6 worm cellular contexts compared by ENCODE assay signal in genomic region chrX:5476357-5476756, ce11.
TF ChIP-seq lines count a peak whose summit lies in the region.

No protein-coding gene starts in this region.

TF ChIP-seq in whole organism, L1 larva, 84 proteins besides CTCF, POLR2A, EP300 and RAD21:
- TF ChIP-seq hlh-4 (tag; optimal IDR thresholded peaks at IDR 0.05; lab: Kevin White, UChicago) (no peak), elt-2 (tag; optimal IDR thresholded peaks at IDR 0.05; lab: Kevin White, UChicago) (peak; percentile 47), mdl-1 (tag; optimal IDR thresholded peaks at IDR 0.05; lab: Kevin White, UChicago) (peak in 1 of 2 experiments; percentile 5)

TF ChIP-seq in whole organism, L2 larva, 48 proteins besides CTCF, POLR2A, EP300 and RAD21:
- TF ChIP-seq snpc-4 (tag; optimal IDR thresholded peaks at IDR 0.05; lab: Kevin White, UChicago) (no peak), zag-1 (tag; optimal IDR thresholded peaks at IDR 0.05; lab: Kevin White, UChicago) (no peak), nhr-23 (tag; optimal IDR thresholded peaks at IDR 0.05; lab: Kevin White, UChicago) (no peak), ceh-82 (tag; optimal IDR thresholded peaks at IDR 0.05; lab: Kevin White, UChicago) (no peak), nhr-21 (tag; optimal IDR thresholded peaks at IDR 0.05; lab: Kevin White, UChicago) (no peak), ztf-4 (tag; optimal IDR thresholded peaks at IDR 0.05; lab: Kevin White, UChicago) (no peak), fos-1 (tag; optimal IDR thresholded peaks at IDR 0.05; lab: Kevin White, UChicago) (peak; percentile 74), F13H6.1 (tag; optimal IDR thresholded peaks at IDR 0.05; lab: Kevin White, UChicago) (no peak), ztf-11 (tag; optimal IDR thresholded peaks at IDR 0.05; lab: Kevin White, UChicago) (no peak), nhr-129 (tag; optimal IDR thresholded peaks at IDR 0.05; lab: Kevin White, UChicago) (no peak), skn-1 (tag; optimal IDR thresholded peaks at IDR 0.05; lab: Kevin White, UChicago) (no peak), lin-39 (tag; optimal IDR thresholded peaks at IDR 0.05; lab: Kevin White, UChicago) (no peak), R02D3.7 (tag; optimal IDR thresholded peaks at IDR 0.05; lab: Kevin White, UChicago) (no peak), dmd-4 (tag; optimal IDR thresholded peaks at IDR 0.05; lab: Kevin White, UChicago) (no peak), gmeb-1 (tag; optimal IDR thresholded peaks at IDR 0.05; lab: Kevin White, UChicago) (peak; percentile 22), ceh-16 (tag; optimal IDR thresholded peaks at IDR 0.05; lab: Kevin White, UChicago) (no peak), unc-55 (GFP tag; optimal IDR thresholded peaks at IDR 0.05; lab: Kevin White, UChicago) (no peak), mab-5 (tag; optimal IDR thresholded peaks at IDR 0.05; lab: Kevin White, UChicago) (no peak)
TF ChIP-seq in whole organism, L2 larva: peak in this region for 2.

TF ChIP-seq in whole organism, L3 larva, 47 proteins besides CTCF, POLR2A, EP300 and RAD21:
- TF ChIP-seq pqm-1 (tag; optimal IDR thresholded peaks at IDR 0.05; lab: Kevin White, UChicago) = peak; percentile 38
- peak; percentile 73 for TF ChIP-seq elt-2 (tag; optimal IDR thresholded peaks at IDR 0.05; lab: Kevin White, UChicago)
- peak; percentile 6 for TF ChIP-seq nfya-1 (tag; optimal IDR thresholded peaks at IDR 0.05; lab: Kevin White, UChicago; ENCODE audit: insufficient read depth)
- no peak for TF ChIP-seq ztf-4 (tag; optimal IDR thresholded peaks at IDR 0.05; lab: Kevin White, UChicago)

TF ChIP-seq in whole organism, L4 larva, 104 proteins besides CTCF, POLR2A, EP300 and RAD21:
- peak; percentile 26 for TF ChIP-seq nhr-28 (tag; optimal IDR thresholded peaks at IDR 0.05; lab: Kevin White, UChicago)
- TF ChIP-seq lin-13 (GFP tag; optimal IDR thresholded peaks at IDR 0.05; lab: Kevin White, UChicago) = no peak
- no peak for TF ChIP-seq ceh-44 (GFP tag; IDR thresholded peaks at IDR 0.05; lab: Robert Waterston, UW)
- TF ChIP-seq nhr-111 (GFP tag; optimal IDR thresholded peaks at IDR 0.05; lab: Kevin White, UChicago) = no peak
- TF ChIP-seq tra-1 (GFP tag; IDR thresholded peaks at IDR 0.05; lab: Robert Waterston, UW) = no peak
- peak; percentile 83 for TF ChIP-seq pqm-1 (tag; optimal IDR thresholded peaks at IDR 0.05; lab: Kevin White, UChicago)
- TF ChIP-seq dmd-6 (GFP tag; IDR thresholded peaks at IDR 0.05; lab: Robert Waterston, UW) = peak; percentile 42; the same call in 1 of the 2 replicates
- no peak for TF ChIP-seq madf-5 (GFP tag; IDR thresholded peaks at IDR 0.05; lab: Robert Waterston, UW)
- TF ChIP-seq egl-27 (tag; optimal IDR thresholded peaks at IDR 0.05; lab: Kevin White, UChicago) = no peak
- no peak for TF ChIP-seq T26A8.4 (GFP tag; IDR thresholded peaks at IDR 0.05; lab: Robert Waterston, UW)
- TF ChIP-seq lin-29 (GFP tag; IDR thresholded peaks at IDR 0.05; lab: Robert Waterston, UW) = no peak
- no peak for TF ChIP-seq lim-7 (GFP tag; IDR thresholded peaks at IDR 0.05; lab: Robert Waterston, UW)
- peak; percentile 57 for TF ChIP-seq hlh-11 (tag; optimal IDR thresholded peaks at IDR 0.05; lab: Kevin White, UChicago)
- TF ChIP-seq cey-2 (tag; optimal IDR thresholded peaks at IDR 0.05; lab: Kevin White, UChicago; ENCODE audit: borderline replicate concordance, insufficient read depth) = no peak
- TF ChIP-seq mxl-3 (GFP tag; optimal IDR thresholded peaks at IDR 0.05; lab: Kevin White, UChicago) = peak; percentile 68
- no peak for TF ChIP-seq lir-3 (tag; optimal IDR thresholded peaks at IDR 0.05; lab: Kevin White, UChicago)
- TF ChIP-seq zag-1 (tag; optimal IDR thresholded peaks at IDR 0.05; lab: Kevin White, UChicago) = no peak
- no peak for TF ChIP-seq dmd-8 (GFP tag; IDR thresholded peaks at IDR 0.05; lab: Robert Waterston, UW)
- no peak for TF ChIP-seq spr-1 (tag; optimal IDR thresholded peaks at IDR 0.05; lab: Kevin White, UChicago)
- TF ChIP-seq daf-16 (GFP tag; optimal IDR thresholded peaks at IDR 0.05; lab: Kevin White, UChicago) = no peak
- peak; percentile 67 for TF ChIP-seq daf-16 (tag; optimal IDR thresholded peaks at IDR 0.05; lab: Kevin White, UChicago)
- peak; percentile 40 for TF ChIP-seq dve-1 (tag; optimal IDR thresholded peaks at IDR 0.05; lab: Kevin White, UChicago; ENCODE audit: insufficient read depth)
- TF ChIP-seq lin-15B (tag; optimal IDR thresholded peaks at IDR 0.05; lab: Kevin White, UChicago) = no peak
- no peak for TF ChIP-seq skn-1 (tag; optimal IDR thresholded peaks at IDR 0.05; lab: Kevin White, UChicago)

TF ChIP-seq in whole organism, late embryonic, 69 proteins besides CTCF, POLR2A, EP300 and RAD21:
- TF ChIP-seq npax-4 (tag; optimal IDR thresholded peaks at IDR 0.05; lab: Kevin White, UChicago) (no peak), elt-2 (tag; optimal IDR thresholded peaks at IDR 0.05; lab: Kevin White, UChicago) (peak; percentile 47)

TF ChIP-seq in whole organism, young adult, 124 proteins besides CTCF, POLR2A, EP300 and RAD21:
- TF ChIP-seq nhr-80 (tag; optimal IDR thresholded peaks at IDR 0.05; lab: Kevin White, UChicago) = peak; percentile 64
- no peak for TF ChIP-seq nfya-1 (tag; optimal IDR thresholded peaks at IDR 0.05; lab: Kevin White, UChicago; ENCODE audit: borderline replicate concordance, insufficient read depth)
- TF ChIP-seq Y67H2A.10 (GFP tag; conservative IDR thresholded peaks at IDR 0.05; lab: Robert Waterston, UW) = no peak
- no peak for TF ChIP-seq F23B12.7 (tag; optimal IDR thresholded peaks at IDR 0.05; lab: Kevin White, UChicago; ENCODE audit: insufficient read depth)
- no peak for TF ChIP-seq xnd-1 (tag; optimal IDR thresholded peaks at IDR 0.05; lab: Kevin White, UChicago)
- no peak for TF ChIP-seq atf-7 (tag; optimal IDR thresholded peaks at IDR 0.05; lab: Kevin White, UChicago)
- 0 out of 2 replicates have a peak, but pooled peaks have one; percentile 11 for TF ChIP-seq let-526 (GFP tag; IDR thresholded peaks at IDR 0.05; lab: Robert Waterston, UW)
- no peak for TF ChIP-seq dpff-1 (tag; optimal IDR thresholded peaks at IDR 0.05; lab: Kevin White, UChicago)
- TF ChIP-seq dox-1 (GFP tag; IDR thresholded peaks at IDR 0.05; lab: Robert Waterston, UW) = 0 out of 2 replicates have a peak, but pooled peaks have one; percentile 18
- TF ChIP-seq chd-7 (tag; optimal IDR thresholded peaks at IDR 0.05; lab: Kevin White, UChicago) = no peak
- no peak for TF ChIP-seq nfyb-1 (GFP tag; IDR thresholded peaks at IDR 0.05; lab: Robert Waterston, UW)
